Fruit fly (Drosophila melanogaster): Measurements from ENCODE around the gene Ugt307A1.

DNA sequence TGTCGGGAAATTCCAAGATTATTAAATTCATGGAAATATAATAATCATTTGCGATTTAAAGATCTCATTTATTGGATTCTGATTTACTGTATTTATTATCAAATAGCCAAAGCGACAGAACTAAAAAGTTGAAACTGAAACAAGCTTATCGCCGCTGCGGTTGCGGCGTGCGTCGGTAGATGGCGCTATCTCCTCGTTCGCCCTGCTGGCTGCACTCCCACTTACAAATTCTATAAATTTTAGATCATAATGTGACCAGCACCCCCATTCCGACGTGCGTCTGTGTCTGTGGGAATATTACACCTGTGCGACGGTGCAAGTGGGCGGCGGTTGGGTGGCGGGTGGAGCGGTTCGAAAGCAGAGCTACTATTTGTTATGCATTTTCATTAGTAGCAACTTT, 29.6 kb downstream of the Ugt307A1 start:
- TF ChIP-seq CG12768 (GFP tag; optimal IDR thresholded peaks at IDR 0.05) (no peak), Mnt (GFP tag; optimal IDR thresholded peaks at IDR 0.05) (no peak)
